Worm (Caenorhabditis elegans) whole organism, L4/young adult: ENCODE results near the gene drl-1.
A peak's percentile ranks its signal among the peaks of the same experiment; 100 is the strongest.

Experiments used
- W03F9.2 ChIP-seq: fragments of 150-350 bp; optimal IDR thresholded peaks from 2 replicates; lab custom pipeline; 2014; ENCODE audit warnings: missing biosample characterization, missing genetic modification characterization
- dao-5 ChIP-seq: sonication (generic microtip); optimal IDR thresholded peaks from 2 replicates; lab custom pipeline; 2016; ENCODE audit warnings: missing genotype, missing genetic modification characterization, moderate library complexity, missing compliant biosample characterization
- him-1 ChIP-seq: sonication (generic microtip); optimal IDR thresholded peaks from 2 replicates; lab custom pipeline; 2016; ENCODE audit warnings: missing genotype, missing genetic modification reagents, missing genetic modification characterization, missing compliant biosample characterization

drl-1 gene

DNA sequence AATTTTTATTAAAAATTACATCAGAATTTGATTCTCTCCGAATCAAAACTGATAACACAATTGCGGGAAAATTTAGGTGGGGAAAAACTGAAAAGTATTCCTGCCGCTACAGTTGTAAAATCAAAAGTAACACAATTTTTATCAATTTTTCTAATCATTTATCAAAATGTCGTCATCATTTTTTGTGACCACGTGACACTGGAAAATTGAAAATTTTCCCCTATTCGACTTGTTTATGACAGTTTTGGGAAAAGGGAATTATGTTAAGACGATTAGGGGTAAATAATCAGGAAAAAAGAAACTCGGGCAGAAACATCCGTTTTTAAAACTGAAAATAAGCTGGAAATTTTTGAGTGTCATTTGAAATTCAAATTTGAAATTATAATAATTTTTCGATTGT lies 28.0 kb upstream of the drl-1 start:
- TF ChIP-seq W03F9.2 (peak; percentile 27), him-1 (tag; lab: Kevin White, UChicago) (no peak)

DNA sequence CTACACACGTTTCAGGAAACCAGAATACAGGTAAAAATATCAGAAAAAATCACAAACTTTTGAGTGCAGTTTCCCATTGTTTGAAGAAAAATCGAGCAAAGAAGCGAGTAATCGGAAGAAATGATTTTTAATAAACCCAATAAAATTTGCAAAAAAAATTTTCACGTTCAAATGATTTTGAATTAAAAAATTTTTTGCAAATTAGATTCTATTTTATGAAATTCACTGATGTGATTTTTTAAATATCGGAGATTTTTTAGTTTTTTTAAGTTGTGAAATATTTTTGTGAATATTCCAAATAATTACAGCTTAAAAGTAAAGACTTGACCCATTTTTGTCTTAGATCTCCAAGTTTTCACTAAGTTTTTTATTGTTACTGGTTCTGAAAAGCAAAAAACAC lies 26.7 kb upstream of the drl-1 start, which contains the start of gene pnp-1:
Gene pnp-1, minus strand, starts transcription at position 101 of the 400 bp plus-strand sequence.
- TF ChIP-seq W03F9.2 (no peak), him-1 (tag; lab: Kevin White, UChicago) (no peak), dao-5 (tag; lab: Kevin White, UChicago) (no peak)

DNA sequence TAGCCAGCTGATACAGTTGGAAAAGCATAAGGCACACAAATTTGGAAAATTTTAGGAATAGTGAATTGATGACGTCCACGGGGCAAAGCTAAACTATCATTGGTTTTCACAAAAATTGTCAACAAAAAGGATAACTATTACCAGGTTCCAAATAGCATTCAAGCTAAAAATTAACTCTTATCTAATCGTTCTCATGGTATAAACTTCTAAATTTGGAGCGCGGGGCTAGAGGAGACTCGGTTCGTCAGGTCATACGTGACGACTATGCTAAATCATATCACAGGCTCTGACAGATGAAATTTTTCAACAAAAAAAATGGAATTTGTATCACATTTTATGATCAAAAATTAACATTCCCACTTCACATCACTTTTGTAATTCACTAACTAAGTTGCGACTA lies 25.7 kb upstream of the drl-1 start:
- TF ChIP-seq dao-5 (tag; lab: Kevin White, UChicago): no peak
- TF ChIP-seq W03F9.2: no peak
- TF ChIP-seq him-1 (tag; lab: Kevin White, UChicago): no peak

DNA sequence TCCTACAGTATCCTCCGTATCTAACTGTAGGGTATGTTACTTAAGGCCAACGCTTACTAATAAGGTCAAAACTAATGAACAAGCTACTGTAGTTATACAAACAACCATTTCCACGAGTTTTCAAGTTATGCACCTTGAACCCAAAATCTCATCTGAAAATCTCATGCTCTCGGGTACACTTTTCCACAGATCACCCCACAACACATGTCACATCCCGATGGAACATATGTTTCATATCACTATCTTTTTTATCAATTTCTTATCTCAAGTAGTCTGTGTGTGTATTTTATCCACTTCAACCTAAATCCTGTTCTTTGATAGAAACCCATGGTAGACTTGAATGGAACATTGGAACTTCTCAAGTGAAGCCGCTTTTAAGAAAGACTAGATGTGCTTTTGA lies 24.6 kb upstream of the drl-1 start:
- TF ChIP-seq dao-5 (tag; lab: Kevin White, UChicago) (no peak), him-1 (tag; lab: Kevin White, UChicago) (no peak), W03F9.2 (no peak)

DNA sequence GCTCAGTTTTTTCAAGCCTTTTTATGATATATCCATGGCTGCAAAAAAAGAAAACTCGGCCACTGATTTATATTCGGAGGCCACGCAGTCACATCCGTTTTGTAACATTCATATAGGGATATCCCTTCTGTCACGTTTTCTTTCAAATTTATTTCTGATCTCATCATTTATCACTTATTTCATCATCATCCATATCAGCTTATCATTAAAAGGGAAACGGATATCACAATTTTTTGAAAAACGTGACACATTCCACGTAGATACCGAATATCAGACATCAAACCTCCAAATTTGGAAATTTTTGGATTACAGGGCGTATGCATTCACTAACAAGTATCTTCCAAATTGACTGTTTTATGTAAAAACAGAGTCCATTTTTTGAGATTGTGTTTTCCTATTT lies 22.1 kb upstream of the drl-1 start:
- TF ChIP-seq dao-5 (tag; lab: Kevin White, UChicago): no peak
- TF ChIP-seq him-1 (tag; lab: Kevin White, UChicago): no peak
- TF ChIP-seq W03F9.2: no peak

DNA sequence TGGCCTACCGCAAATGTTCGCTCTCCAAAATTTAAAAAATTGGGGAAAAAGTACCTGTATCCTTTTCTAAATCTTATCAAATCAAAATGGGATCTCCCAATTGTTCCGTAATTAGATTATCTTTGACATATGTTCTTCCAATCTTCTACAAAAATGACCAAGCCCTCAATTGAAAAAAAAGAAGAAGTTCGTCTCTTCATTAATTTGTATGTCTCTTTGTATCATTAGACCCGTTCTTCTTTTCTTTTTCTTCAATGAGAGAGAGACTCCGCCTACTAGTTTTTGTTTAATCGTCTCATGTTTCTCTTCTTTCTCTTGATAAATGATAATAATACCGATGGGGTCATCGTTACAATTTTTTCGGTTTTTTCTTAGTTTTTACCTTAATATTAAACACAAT lies 21.6 kb upstream of the drl-1 start:
- TF ChIP-seq W03F9.2 (no peak), dao-5 (tag; lab: Kevin White, UChicago) (no peak), him-1 (tag; lab: Kevin White, UChicago) (no peak)

DNA sequence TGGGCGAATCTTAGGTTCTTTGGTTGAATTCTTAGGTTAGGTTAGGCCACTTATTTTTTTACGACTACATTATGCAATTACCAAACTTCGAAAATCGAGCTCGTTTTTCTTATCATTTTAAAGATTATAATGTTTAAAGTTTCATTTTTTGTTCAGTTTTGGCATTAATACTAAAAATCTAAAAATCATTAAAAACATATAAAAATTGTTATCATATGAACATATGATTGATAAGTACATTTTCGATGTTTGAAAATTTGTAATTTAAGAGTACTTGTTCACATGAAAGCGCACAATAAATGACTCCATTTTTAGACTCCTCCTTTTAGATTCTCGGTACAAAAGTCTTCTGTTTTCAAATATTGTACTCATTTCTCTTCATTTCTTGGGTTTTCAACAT lies 19.8 kb upstream of the drl-1 start:
- TF ChIP-seq him-1 (tag; lab: Kevin White, UChicago): no peak
- no peak for TF ChIP-seq dao-5 (tag; lab: Kevin White, UChicago)
- no peak for TF ChIP-seq W03F9.2

DNA sequence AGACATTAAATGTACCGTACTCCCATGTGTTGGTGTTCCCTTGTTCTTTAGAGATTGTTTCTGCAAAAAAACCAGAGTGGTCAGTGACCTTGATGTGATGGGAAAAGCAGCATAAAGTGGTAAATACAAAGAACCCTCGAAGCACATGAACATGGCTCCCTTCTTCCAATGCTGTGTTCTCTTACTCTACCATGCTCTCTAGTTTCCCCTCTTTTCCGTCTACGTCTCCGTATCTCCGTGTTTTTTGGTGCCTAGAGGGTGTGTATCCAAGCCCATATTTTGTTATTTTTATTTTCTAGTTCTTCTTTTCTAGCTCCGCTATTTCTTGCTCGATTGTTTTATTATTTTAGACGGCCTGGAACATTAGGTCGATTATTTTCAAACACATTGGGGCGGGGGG lies 18.3 kb upstream of the drl-1 start:
- no peak for TF ChIP-seq W03F9.2
- no peak for TF ChIP-seq him-1 (tag; lab: Kevin White, UChicago)
- no peak for TF ChIP-seq dao-5 (tag; lab: Kevin White, UChicago)

DNA sequence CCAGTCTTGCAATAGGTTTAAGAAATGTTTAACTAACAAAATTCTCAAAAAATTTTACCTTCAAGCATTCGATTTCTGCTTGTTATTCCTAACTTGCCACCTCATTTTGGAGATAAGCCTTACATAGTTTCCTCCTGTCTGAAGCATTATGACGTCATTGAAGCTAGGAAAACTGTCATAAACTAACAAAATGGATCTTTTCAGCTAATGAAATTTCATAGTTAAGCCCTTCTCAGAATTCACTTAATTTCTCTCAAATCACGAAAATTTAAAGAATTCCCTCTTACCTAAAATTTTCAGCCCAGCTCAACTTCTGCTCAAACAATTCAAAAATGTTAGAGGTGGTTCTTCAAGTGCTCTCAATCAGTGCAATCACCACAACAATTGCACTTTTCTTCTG lies 17.7 kb upstream of the drl-1 start, which contains the start of gene swt-1:
Gene swt-1, plus strand, starts transcription at position 301 of the 400 bp plus-strand sequence.
- no peak for TF ChIP-seq W03F9.2

DNA sequence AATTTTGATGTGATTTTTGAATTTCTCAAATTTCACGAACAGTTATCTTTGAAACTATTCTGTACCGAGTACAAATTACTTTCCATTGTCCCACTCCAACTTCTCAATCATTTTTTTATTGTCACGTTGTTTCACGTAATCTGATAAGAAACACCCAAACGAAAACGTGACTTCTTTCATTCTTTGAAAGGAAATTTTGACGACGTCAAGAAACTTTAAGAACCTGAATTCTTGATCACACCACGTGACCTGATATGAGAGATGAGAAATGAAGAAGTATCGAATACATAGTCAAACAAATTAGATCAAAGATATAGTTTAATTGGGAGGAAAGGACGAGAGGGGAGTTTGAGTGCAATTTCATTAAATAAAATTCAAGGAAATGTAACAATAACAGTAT lies 15.3 kb upstream of the drl-1 start:
- TF ChIP-seq him-1 (tag; lab: Kevin White, UChicago): no peak
- TF ChIP-seq W03F9.2: no peak
- TF ChIP-seq dao-5 (tag; lab: Kevin White, UChicago): no peak

DNA sequence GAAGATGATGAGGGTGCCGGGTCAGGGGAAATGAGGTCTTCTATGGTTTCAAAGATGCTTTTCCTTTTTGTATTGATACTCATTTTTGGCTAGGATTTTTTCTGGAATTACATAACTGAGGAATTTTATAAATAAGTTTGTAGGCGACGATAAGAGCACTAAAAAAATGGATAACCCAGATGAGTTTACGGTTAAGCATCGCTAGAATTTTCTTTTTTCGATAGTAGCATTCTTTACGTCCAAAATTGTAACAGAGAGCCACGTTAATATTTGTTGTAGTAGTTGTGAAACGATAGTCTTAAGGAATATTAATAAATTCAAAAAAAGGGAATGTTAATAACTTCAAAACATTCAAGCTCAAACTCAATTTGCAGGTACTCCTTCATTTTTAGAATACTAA lies 11.2 kb upstream of the drl-1 start, which contains the start of gene snai-1:
Gene snai-1, minus strand, starts transcription at position 101 of the 400 bp plus-strand sequence.
- TF ChIP-seq dao-5 (tag; lab: Kevin White, UChicago) (no peak), W03F9.2 (no peak), him-1 (tag; lab: Kevin White, UChicago) (no peak)

DNA sequence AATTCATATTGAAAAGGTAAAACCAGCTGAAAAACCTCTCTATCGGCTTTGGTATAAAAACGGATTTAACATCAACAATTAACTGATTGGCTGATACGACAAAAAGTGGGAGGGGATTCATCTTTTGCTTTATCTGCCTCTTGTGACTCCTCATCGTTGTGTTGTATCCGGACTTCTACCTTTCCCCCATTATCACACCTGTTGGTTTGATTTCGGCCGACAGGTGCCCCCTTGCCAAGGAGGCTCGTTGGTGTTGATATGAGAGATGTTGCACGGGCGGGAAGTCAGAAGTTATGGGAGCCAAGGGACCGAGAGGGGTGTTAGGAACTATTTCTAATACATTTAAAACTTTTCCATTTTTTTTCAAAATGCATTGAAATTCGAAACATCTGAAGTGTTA lies 10.4 kb upstream of the drl-1 start:
- TF ChIP-seq him-1 (tag; lab: Kevin White, UChicago): no peak
- TF ChIP-seq W03F9.2: no peak
- no peak for TF ChIP-seq dao-5 (tag; lab: Kevin White, UChicago)

DNA sequence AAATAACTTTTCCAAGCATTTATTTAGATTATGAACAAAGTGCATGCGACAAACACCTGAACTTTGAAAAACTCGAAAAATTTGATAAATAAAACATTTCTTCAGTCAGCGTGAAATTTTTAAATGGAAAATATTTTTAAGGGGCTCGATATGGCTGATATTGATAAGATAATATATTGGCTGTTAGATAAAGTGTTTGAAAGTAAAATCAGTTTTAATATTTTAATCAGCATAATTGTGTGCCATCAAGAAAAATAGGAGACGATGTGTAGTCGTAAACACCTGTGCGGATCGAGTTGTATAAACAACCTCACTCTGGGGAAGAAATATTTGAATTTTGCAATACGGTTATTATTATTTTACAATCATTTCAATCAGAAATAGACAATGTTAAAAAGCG lies 5.2 kb upstream of the drl-1 start:
- TF ChIP-seq W03F9.2: no peak
- no peak for TF ChIP-seq dao-5 (tag; lab: Kevin White, UChicago)
- no peak for TF ChIP-seq him-1 (tag; lab: Kevin White, UChicago)

DNA sequence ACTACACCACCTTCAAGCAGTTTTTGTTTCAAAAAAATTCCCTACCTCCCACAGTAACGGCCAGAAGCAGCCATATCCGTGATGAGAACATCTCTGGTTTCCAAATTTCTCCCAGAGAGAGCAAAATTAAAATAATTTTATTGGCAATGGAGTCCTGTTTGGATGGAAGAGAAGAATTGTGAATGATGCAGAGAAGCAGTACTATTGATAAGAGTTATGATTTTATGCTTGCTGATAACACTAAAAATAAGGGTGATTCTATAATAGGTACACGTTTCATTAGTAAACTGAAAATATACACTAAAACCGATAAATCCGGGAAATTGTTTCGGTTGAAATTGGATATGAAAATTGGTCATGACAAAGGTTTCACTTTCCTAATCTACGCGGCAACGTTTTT lies 4.5 kb upstream of the drl-1 start, which contains the start of gene dsc-4:
Gene dsc-4, minus strand, starts transcription at position 165 of the 400 bp plus-strand sequence.
- no peak for TF ChIP-seq him-1 (tag; lab: Kevin White, UChicago)
- TF ChIP-seq dao-5 (tag; lab: Kevin White, UChicago): no peak
- no peak for TF ChIP-seq W03F9.2

DNA sequence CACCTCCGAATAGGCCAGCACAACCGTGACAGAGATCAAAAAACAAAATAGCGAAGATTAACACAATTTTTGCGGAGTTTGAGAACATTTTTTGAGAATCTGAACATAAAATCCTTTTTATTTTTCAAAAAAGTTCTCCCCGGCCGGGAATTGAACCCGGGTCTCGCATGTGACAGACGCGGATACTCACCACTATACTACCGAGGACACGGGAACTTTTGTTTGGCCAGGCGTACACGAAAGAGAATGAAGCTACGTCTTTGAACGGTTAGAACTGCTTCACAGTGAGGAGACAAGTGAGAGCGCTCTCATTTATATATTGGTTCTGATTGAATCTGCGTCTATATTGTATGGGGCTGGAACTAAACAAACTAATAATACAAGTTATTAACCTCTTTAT lies 2.4 kb upstream of the drl-1 start, which contains the start of gene grl-26:
Gene grl-26, minus strand, starts transcription at position 318 of the 400 bp plus-strand sequence.
- TF ChIP-seq W03F9.2: peak; percentile 47
- TF ChIP-seq dao-5 (tag; lab: Kevin White, UChicago): peak; percentile 81
- TF ChIP-seq him-1 (tag; lab: Kevin White, UChicago): no peak
